Fruit fly (Drosophila melanogaster) whole organism, embryonic: ENCODE measurements around the gene e.

Experiments
- Ada2b ChIP-seq: fragments of 200-800 bp; sonication (Bioruptor generic); IDR thresholded peaks from 2 replicates; pipeline ENCODE4 v1.3.6; 2022; ENCODE audit warnings: missing biosample characterization, missing genetic modification characterization
- BEAF-32 ChIP-seq: fragments of 200-800 bp; sonication (Bioruptor generic); optimal IDR thresholded peaks from 3 replicates; lab custom pipeline; 2017; ENCODE audit warnings: missing biosample characterization, missing genetic modification characterization, mild to moderate bottlenecking, moderate library complexity, missing genetic modification reagents
- CG1024 ChIP-seq: fragments of 200-800 bp; sonication (Bioruptor generic); IDR thresholded peaks from 2 replicates; pipeline ENCODE4 v1.3.6; 2022; ENCODE audit warnings: missing biosample characterization, missing genetic modification characterization
- CG10366 ChIP-seq: fragments of 200-800 bp; sonication (Bioruptor generic); IDR thresholded peaks from 2 replicates; pipeline ENCODE4 v1.3.6; 2022; ENCODE audit warnings: missing biosample characterization, missing genetic modification characterization
- CG14710 ChIP-seq: fragments of 200-800 bp; sonication (Bioruptor generic); optimal IDR thresholded peaks from 3 replicates; lab custom pipeline; 2019; ENCODE audit warnings: missing biosample characterization, mild to moderate bottlenecking, missing genetic modification characterization, moderate library complexity
- CG14965 ChIP-seq: fragments of 200-800 bp; sonication (Bioruptor generic); optimal IDR thresholded peaks from 2 replicates; lab custom pipeline; 2016; ENCODE audit warnings: missing biosample characterization, missing genetic modification characterization, borderline replicate concordance
- CG1603 ChIP-seq: fragments of 200-800 bp; sonication (Bioruptor generic); optimal IDR thresholded peaks from 2 replicates; lab custom pipeline; 2019; ENCODE audit warnings: missing biosample characterization, mild to moderate bottlenecking, missing genetic modification characterization, moderate library complexity
- CG16815 ChIP-seq: fragments of 200-800 bp; sonication (Bioruptor generic); optimal IDR thresholded peaks from 3 replicates; lab custom pipeline; 2017; ENCODE audit warnings: missing biosample characterization, mild to moderate bottlenecking, missing genetic modification characterization
- CG17385 ChIP-seq: fragments of 200-800 bp; sonication (Bioruptor generic); optimal IDR thresholded peaks from 3 replicates; lab custom pipeline; 2018; ENCODE audit warnings: missing biosample characterization, mild to moderate bottlenecking, missing genetic modification characterization
- CG18599 ChIP-seq: fragments of 200-800 bp; sonication (Bioruptor generic); optimal IDR thresholded peaks from 3 replicates; lab custom pipeline; 2017; ENCODE audit warnings: missing biosample characterization, missing genetic modification characterization, mild to moderate bottlenecking, moderate library complexity, missing genetic modification reagents
- CG2199 ChIP-seq: fragments of 200-800 bp; sonication (Bioruptor generic); IDR thresholded peaks from 3 replicates; pipeline ENCODE4 v1.3.6; 2022; ENCODE audit warnings: missing biosample characterization, missing genetic modification characterization
- CG3281 ChIP-seq: fragments of 200-800 bp; sonication (Bioruptor generic); optimal IDR thresholded peaks from 3 replicates; lab custom pipeline; 2017; ENCODE audit warnings: missing biosample characterization, mild to moderate bottlenecking, missing genetic modification characterization
- CG4820 ChIP-seq: fragments of 200-800 bp; sonication (Bioruptor generic); optimal IDR thresholded peaks from 3 replicates; lab custom pipeline; 2016; ENCODE audit warnings: missing biosample characterization, missing genetic modification characterization
- CG6683 ChIP-seq: fragments of 200-800 bp; sonication (Bioruptor generic); optimal IDR thresholded peaks from 2 replicates; lab custom pipeline; 2017; ENCODE audit warnings: missing biosample characterization, mild to moderate bottlenecking, missing genetic modification characterization, missing genetic modification reagents
- CG8924 ChIP-seq: fragments of 200-800 bp; optimal IDR thresholded peaks from 3 replicates; lab custom pipeline; 2019; ENCODE audit warnings: missing biosample characterization, mild to moderate bottlenecking, missing genetic modification characterization, moderate library complexity
- CG9437 ChIP-seq: fragments of 200-800 bp; sonication (Bioruptor generic); optimal IDR thresholded peaks from 2 replicates; lab custom pipeline; 2018; ENCODE audit warnings: missing biosample characterization, mild to moderate bottlenecking, missing genetic modification characterization
- D19A ChIP-seq: fragments of 200-800 bp; optimal IDR thresholded peaks from 3 replicates; lab custom pipeline; 2019; ENCODE audit warnings: missing biosample characterization, mild to moderate bottlenecking, missing genetic modification characterization, moderate library complexity
- Dad ChIP-seq: fragments of 200-800 bp; sonication (Bioruptor generic); optimal IDR thresholded peaks from 3 replicates; lab custom pipeline; 2016; ENCODE audit warnings: missing biosample characterization, missing genetic modification characterization
- Deaf1 ChIP-seq: fragments of 200-800 bp; optimal IDR thresholded peaks from 3 replicates; lab custom pipeline; 2019; ENCODE audit warnings: missing biosample characterization, mild to moderate bottlenecking, missing genetic modification characterization, moderate library complexity
- Dip2 ChIP-seq: fragments of 200-800 bp; sonication (Bioruptor generic); IDR thresholded peaks from 2 replicates; pipeline ENCODE4 v1.3.6; 2022; ENCODE audit warnings: missing biosample characterization, missing genetic modification characterization
- Dip3 ChIP-seq: fragments of 200-800 bp; sonication (Bioruptor generic); optimal IDR thresholded peaks from 3 replicates; lab custom pipeline; 2016; ENCODE audit warnings: missing biosample characterization, missing genetic modification characterization
- Dll ChIP-seq: fragments of 200-800 bp; sonication (Bioruptor generic); IDR thresholded peaks from 4 replicates; pipeline ENCODE4 v1.3.6; 2022; ENCODE audit warnings: missing biosample characterization, missing genetic modification characterization; ENCODE audit not compliant: partially characterized antibody
- Doc2 ChIP-seq: fragments of 200-800 bp; sonication (Bioruptor generic); IDR thresholded peaks from 2 replicates; pipeline ENCODE4 v1.3.6; 2022; ENCODE audit warnings: missing biosample characterization, missing genetic modification characterization
- HmgD ChIP-seq: fragments of 200-800 bp; sonication (Bioruptor generic); optimal IDR thresholded peaks from 3 replicates; lab custom pipeline; 2016; ENCODE audit warnings: missing biosample characterization, missing genetic modification characterization
- NC2α ChIP-seq: fragments of 200-800 bp; sonication (Bioruptor generic); optimal IDR thresholded peaks from 2 replicates; lab custom pipeline; 2016; ENCODE audit warnings: missing biosample characterization, missing genetic modification characterization
- Oli ChIP-seq: fragments of 200-800 bp; sonication (Bioruptor generic); optimal IDR thresholded peaks from 2 replicates; lab custom pipeline; 2018; ENCODE audit warnings: missing biosample characterization, mild to moderate bottlenecking, missing genetic modification characterization, moderate library complexity
- Scr ChIP-seq: fragments of 200-800 bp; sonication (Bioruptor generic); IDR thresholded peaks from 2 replicates; pipeline ENCODE4 v1.3.6; 2022; ENCODE audit warnings: missing biosample characterization, missing genetic modification characterization; ENCODE audit not compliant: partially characterized antibody
- Spps ChIP-seq: fragments of 200-800 bp; sonication (Bioruptor generic); optimal IDR thresholded peaks from 2 replicates; lab custom pipeline; 2018; ENCODE audit warnings: missing biosample characterization, mild to moderate bottlenecking, missing genetic modification characterization
- Stat92E ChIP-seq, 3 experiments: fragments of >200 bp in 2 of 3; fragments of 200-800 bp in 1 of 3; sonication (Bioruptor generic) in 1 of 3; optimal IDR thresholded peaks; 2 replicates each; lab custom pipeline; 2017 to 2019; ENCODE audit warnings: missing biosample characterization in 3 of 3, missing genetic modification characterization in 3 of 3, mild to moderate bottlenecking in 1 of 3, moderate library complexity in 1 of 3
- bigmax ChIP-seq: fragments of 200-800 bp; sonication (Bioruptor generic); optimal IDR thresholded peaks from 2 replicates; lab custom pipeline; 2018; ENCODE audit warnings: missing biosample characterization, mild to moderate bottlenecking, missing genetic modification characterization
- ci ChIP-seq: fragments of 200-800 bp; sonication (Bioruptor generic); IDR thresholded peaks from 3 replicates; pipeline ENCODE4 v1.3.6; 2022; ENCODE audit warnings: missing biosample characterization, missing genetic modification characterization
- crol ChIP-seq: fragments of 200-800 bp; sonication (Bioruptor generic); IDR thresholded peaks from 2 replicates; pipeline ENCODE4 v1.3.6; 2022; ENCODE audit warnings: missing biosample characterization, missing genetic modification characterization
- da ChIP-seq: fragments of 200-800 bp; sonication (Bioruptor generic); optimal IDR thresholded peaks from 2 replicates; lab custom pipeline; 2016; ENCODE audit warnings: missing biosample characterization, missing genetic modification characterization
- danr ChIP-seq: fragments of 200-800 bp; sonication (Bioruptor generic); IDR thresholded peaks from 2 replicates; pipeline ENCODE4 v1.3.6; 2022; ENCODE audit warnings: missing biosample characterization, missing genetic modification characterization
- en ChIP-seq: fragments of 200-800 bp; sonication (Bioruptor generic); optimal IDR thresholded peaks from 2 replicates; lab custom pipeline; 2016; ENCODE audit warnings: missing biosample characterization, missing genetic modification characterization
- ftz-f1 ChIP-seq: fragments of 200-800 bp; sonication (Bioruptor generic); optimal IDR thresholded peaks from 2 replicates; lab custom pipeline; 2016; ENCODE audit warnings: missing biosample characterization, missing genetic modification characterization
- fu2 ChIP-seq: fragments of 200-800 bp; sonication (Bioruptor generic); optimal IDR thresholded peaks from 2 replicates; lab custom pipeline; 2016; ENCODE audit warnings: missing biosample characterization, missing genetic modification characterization
- gsb-n ChIP-seq: fragments of 200-800 bp; sonication (Bioruptor generic); optimal IDR thresholded peaks from 3 replicates; lab custom pipeline; 2018; ENCODE audit warnings: missing biosample characterization, mild to moderate bottlenecking, missing genetic modification characterization
- h ChIP-seq: fragments of >200 bp; optimal IDR thresholded peaks from 2 replicates; lab custom pipeline; 2017
- hb ChIP-seq: fragments of 200-800 bp; sonication (Bioruptor generic); IDR thresholded peaks from 3 replicates; pipeline ENCODE4 v1.3.6; 2022; ENCODE audit warnings: missing biosample characterization, missing genetic modification characterization; ENCODE audit not compliant: partially characterized antibody
- hbn ChIP-seq: fragments of 200-800 bp; sonication (Bioruptor generic); IDR thresholded peaks from 2 replicates; pipeline ENCODE4 v1.3.6; 2022; ENCODE audit warnings: missing biosample characterization, missing genetic modification characterization; ENCODE audit not compliant: partially characterized antibody
- jigr1 ChIP-seq: fragments of 200-800 bp; sonication (Bioruptor generic); IDR thresholded peaks from 3 replicates; pipeline ENCODE4 v1.3.6; 2022; ENCODE audit warnings: missing biosample characterization, missing genetic modification characterization
- kah ChIP-seq: fragments of 200-800 bp; sonication (Bioruptor generic); optimal IDR thresholded peaks from 2 replicates; lab custom pipeline; 2018; ENCODE audit warnings: missing biosample characterization, mild to moderate bottlenecking, missing genetic modification characterization
- kay ChIP-seq: fragments of 200-800 bp; sonication (Bioruptor generic); optimal IDR thresholded peaks from 2 replicates; lab custom pipeline; 2016; ENCODE audit warnings: missing biosample characterization, missing genetic modification characterization
- nau ChIP-seq: fragments of 200-800 bp; sonication (Bioruptor generic); optimal IDR thresholded peaks from 3 replicates; lab custom pipeline; 2017; ENCODE audit warnings: missing biosample characterization, mild to moderate bottlenecking, missing genetic modification characterization, missing genetic modification reagents
- nerfin-1 ChIP-seq: fragments of 200-800 bp; sonication (Bioruptor generic); optimal IDR thresholded peaks from 3 replicates; lab custom pipeline; 2019; ENCODE audit warnings: missing biosample characterization, mild to moderate bottlenecking, missing genetic modification characterization, moderate library complexity
- nerfin-2 ChIP-seq: fragments of 200-800 bp; sonication (Bioruptor generic); IDR thresholded peaks from 2 replicates; pipeline ENCODE4 v1.3.6; 2022; ENCODE audit warnings: missing biosample characterization, missing genetic modification characterization; ENCODE audit not compliant: partially characterized antibody
- nmo ChIP-seq: fragments of 200-800 bp; sonication (Bioruptor generic); optimal IDR thresholded peaks from 2 replicates; lab custom pipeline; 2018; ENCODE audit warnings: missing biosample characterization, mild to moderate bottlenecking, missing genetic modification characterization, moderate library complexity
- salm ChIP-seq: fragments of 200-800 bp; sonication (Bioruptor generic); optimal IDR thresholded peaks from 2 replicates; lab custom pipeline; 2018; ENCODE audit warnings: missing biosample characterization, mild to moderate bottlenecking, missing genetic modification characterization
- seq ChIP-seq: fragments of 200-800 bp; sonication (Bioruptor generic); IDR thresholded peaks from 2 replicates; pipeline ENCODE4 v1.3.6; 2022; ENCODE audit warnings: missing biosample characterization, missing genetic modification characterization
- tgo ChIP-seq: fragments of 200-800 bp; sonication (Bioruptor generic); IDR thresholded peaks from 3 replicates; pipeline ENCODE4 v1.3.6; 2022; ENCODE audit warnings: missing biosample characterization, missing genetic modification characterization

Gene e

DNA sequence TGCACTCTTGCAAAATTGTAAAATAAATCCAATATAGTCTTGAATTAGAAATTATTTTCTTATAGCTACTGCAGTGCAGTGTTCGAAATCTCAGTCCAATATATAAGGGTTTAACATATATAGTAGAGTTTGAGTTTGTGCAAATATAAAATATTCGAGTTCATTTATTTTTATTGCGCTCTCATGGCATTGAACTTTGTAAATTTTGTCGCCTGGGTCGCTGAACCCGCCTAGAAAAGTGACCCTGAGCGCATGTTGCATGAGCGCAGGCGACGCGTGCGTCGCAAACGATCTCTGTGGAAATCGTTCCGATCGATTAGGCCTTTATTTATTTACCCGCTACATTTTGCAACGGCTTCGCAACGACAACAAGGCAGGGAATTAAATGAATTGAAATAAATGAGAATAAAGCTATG is 37.0 kb downstream of the e start (continued):
- TF ChIP-seq D19A (tag; lab: Kevin White, UChicago) (peak; percentile 2), h (no peak), Spps (tag; lab: Kevin White, UChicago) (no peak), Deaf1 (tag; lab: Kevin White, UChicago) (no peak), NC2α (GFP tag; lab: Kevin White, UChicago) (no peak), CG1024 (no peak), jigr1 (GFP tag; lab: Robert Waterston, UW) (no peak), CG17385 (GFP tag; lab: Kevin White, UChicago) (peak; percentile 34), CG14965 (GFP tag; lab: Kevin White, UChicago) (no peak), fu2 (GFP tag; lab: Kevin White, UChicago) (no peak), CG18599 (no peak), CG2199 (0 out of 3 replicates have a peak, but pooled peaks have one; percentile 62), Ada2b (GFP tag; lab: Robert Waterston, UW) (peak; percentile 24; the same call in 1 of the 2 replicates), kay (GFP tag; lab: Kevin White, UChicago) (no peak), HmgD (GFP tag; lab: Kevin White, UChicago) (no peak), CG16815 (peak; percentile 13), CG10366 (GFP tag; lab: Robert Waterston, UW) (peak; percentile 45), CG1603 (tag; lab: Kevin White, UChicago) (peak; percentile 55), tgo (GFP tag; lab: Robert Waterston, UW) (peak; percentile 42; the same call in 2 of the 3 replicates), ftz-f1 (peak; percentile 33), hbn (GFP tag; lab: Robert Waterston, UW) (no peak), CG14710 (tag; lab: Kevin White, UChicago) (peak; percentile 10), CG4820 (peak; percentile 10), salm (tag; lab: Kevin White, UChicago) (no peak), hb (GFP tag; lab: Robert Waterston, UW) (no peak), da (no peak), nerfin-2 (GFP tag; lab: Robert Waterston, UW) (no peak), bigmax (no peak), nau (GFP tag; lab: Kevin White, UChicago) (no peak), Doc2 (GFP tag; lab: Robert Waterston, UW) (no peak), CG6683 (GFP tag; lab: Kevin White, UChicago) (no peak), nerfin-1 (tag; lab: Kevin White, UChicago) (no peak), ci (no peak), CG8924 (tag; lab: Kevin White, UChicago) (no peak), Scr (GFP tag; lab: Robert Waterston, UW) (no peak), Stat92E (GFP tag; optimal IDR thresholded peaks at IDR 0.05; lab: Kevin White, UChicago) (no peak), CG3281 (no peak), kah (GFP tag; lab: Kevin White, UChicago) (no peak), Dip3 (GFP tag; lab: Kevin White, UChicago) (no peak), Dip2 (no peak), crol (no peak), gsb-n (tag; lab: Kevin White, UChicago) (peak; percentile 53), Dad (GFP tag; lab: Kevin White, UChicago) (no peak), danr (GFP tag; lab: Robert Waterston, UW) (no peak), seq (GFP tag; lab: Robert Waterston, UW) (peak; percentile 37; the same call in 1 of the 2 replicates), en (GFP tag; lab: Kevin White, UChicago) (no peak), BEAF-32 (GFP tag; lab: Kevin White, UChicago) (no peak), Dll (GFP tag; lab: Robert Waterston, UW) (no peak), Oli (tag; lab: Kevin White, UChicago) (peak; percentile 62), nmo (GFP tag; lab: Kevin White, UChicago) (peak; percentile 54), CG9437 (GFP tag; lab: Kevin White, UChicago) (peak; percentile 41)
